Fruit fly (Drosophila melanogaster) whole organism, adult: ENCODE measurements around the gene CG3104.
A peak's percentile ranks its signal among the peaks of the same experiment; 100 is the strongest.

Experiments
- CG14711 ChIP-seq: fragments of 200-800 bp; sonication (Bioruptor generic); optimal IDR thresholded peaks from 2 replicates; lab custom pipeline; 2018; ENCODE audit warnings: missing biosample characterization, mild to moderate bottlenecking, missing genetic modification characterization, moderate library complexity
- CG5204 ChIP-seq: fragments of 200-800 bp; sonication (Bioruptor generic); optimal IDR thresholded peaks from 2 replicates; lab custom pipeline; 2016; ENCODE audit warnings: missing biosample characterization, missing genetic modification characterization
- CG7101 ChIP-seq: fragments of 200-800 bp; sonication (Bioruptor generic); optimal IDR thresholded peaks from 2 replicates; lab custom pipeline; 2018; ENCODE audit warnings: missing biosample characterization, mild to moderate bottlenecking, missing genetic modification characterization, moderate library complexity

- TF ChIP-seq CG14711, result peak; percentile 38
- TF ChIP-seq CG7101 (tag; lab: Kevin White, UChicago), result peak; percentile 30
- no peak for TF ChIP-seq CG5204 (GFP tag; lab: Kevin White, UChicago)
These were observed 29.3 kb upstream of the CG3104 start for dm6 chr2L:2884683-2885502.
